Fruit fly (Drosophila melanogaster) whole organism, embryonic: ENCODE measurements around the gene corn.

Experiments used
- Bgb ChIP-seq: fragments of 200-800 bp; sonication (Bioruptor generic); IDR thresholded peaks from 2 replicates; pipeline ENCODE4 v1.3.6; 2022; ENCODE audit warnings: missing biosample characterization, missing genetic modification characterization; ENCODE audit not compliant: partially characterized antibody
- CG10147 ChIP-seq: fragments of 200-800 bp; sonication (Bioruptor generic); optimal IDR thresholded peaks from 2 replicates; lab custom pipeline; 2019; ENCODE audit warnings: missing biosample characterization, mild to moderate bottlenecking, missing genetic modification characterization, moderate library complexity
- CG10543 ChIP-seq: fragments of 200-800 bp; sonication (Bioruptor generic); optimal IDR thresholded peaks from 3 replicates; lab custom pipeline; 2017; ENCODE audit warnings: missing biosample characterization, mild to moderate bottlenecking, missing genetic modification characterization, moderate library complexity
- CG12659 ChIP-seq: fragments of 200-800 bp; sonication (Bioruptor generic); optimal IDR thresholded peaks from 3 replicates; lab custom pipeline; 2017; ENCODE audit warnings: mild to moderate bottlenecking, missing biosample characterization, missing genetic modification reagents, missing genetic modification characterization
- CG1602 ChIP-seq: fragments of 200-800 bp; sonication (Bioruptor generic); optimal IDR thresholded peaks from 3 replicates; lab custom pipeline; 2016; ENCODE audit warnings: missing biosample characterization, missing genetic modification characterization
- CG18011 ChIP-seq: fragments of 200-800 bp; sonication (Bioruptor generic); optimal IDR thresholded peaks from 2 replicates; lab custom pipeline; 2017; ENCODE audit warnings: missing biosample characterization, missing genetic modification characterization, mild to moderate bottlenecking, moderate library complexity, missing genotype
- CG2120 ChIP-seq: fragments of 200-800 bp; sonication (Bioruptor generic); optimal IDR thresholded peaks from 3 replicates; lab custom pipeline; 2016; ENCODE audit warnings: missing biosample characterization, missing genetic modification characterization
- CG30020 ChIP-seq: fragments of 200-800 bp; optimal IDR thresholded peaks from 2 replicates; lab custom pipeline; 2019; ENCODE audit warnings: missing biosample characterization, mild to moderate bottlenecking, missing genetic modification characterization, moderate library complexity
- CG30403 ChIP-seq: fragments of 200-800 bp; sonication (Bioruptor generic); optimal IDR thresholded peaks from 3 replicates; lab custom pipeline; 2016; ENCODE audit warnings: missing biosample characterization, missing genetic modification characterization
- CG4282 ChIP-seq: fragments of 200-800 bp; sonication (Bioruptor generic); optimal IDR thresholded peaks from 2 replicates; lab custom pipeline; 2016; ENCODE audit warnings: missing biosample characterization, missing genetic modification characterization
- CG4328 ChIP-seq: fragments of 200-800 bp; sonication (Bioruptor generic); optimal IDR thresholded peaks from 3 replicates; lab custom pipeline; 2017; ENCODE audit warnings: missing biosample characterization, missing genetic modification reagents, missing genetic modification characterization
- CG4820 ChIP-seq: fragments of 200-800 bp; sonication (Bioruptor generic); optimal IDR thresholded peaks from 3 replicates; lab custom pipeline; 2016; ENCODE audit warnings: missing biosample characterization, missing genetic modification characterization
- CG5245 ChIP-seq: fragments of 200-800 bp; sonication (Bioruptor generic); optimal IDR thresholded peaks from 3 replicates; lab custom pipeline; 2016; ENCODE audit warnings: missing biosample characterization, missing genetic modification characterization
- CG6254 ChIP-seq: fragments of 200-800 bp; sonication (Bioruptor generic); optimal IDR thresholded peaks from 3 replicates; lab custom pipeline; 2017; ENCODE audit warnings: mild to moderate bottlenecking, missing biosample characterization, missing genetic modification reagents, missing genetic modification characterization
- CG6791 ChIP-seq: fragments of 200-800 bp; sonication (Bioruptor generic); IDR thresholded peaks from 3 replicates; pipeline ENCODE4 v1.3.6; 2022; ENCODE audit warnings: missing biosample characterization, missing genetic modification characterization; ENCODE audit not compliant: partially characterized antibody
- CG7271 ChIP-seq: fragments of 200-800 bp; sonication (Bioruptor generic); optimal IDR thresholded peaks from 2 replicates; lab custom pipeline; 2018; ENCODE audit warnings: missing biosample characterization, mild to moderate bottlenecking, missing genetic modification characterization, moderate library complexity
- CG7556 ChIP-seq: fragments of 200-800 bp; sonication (Bioruptor generic); optimal IDR thresholded peaks from 2 replicates; lab custom pipeline; 2017; ENCODE audit warnings: missing biosample characterization, mild to moderate bottlenecking, missing genetic modification characterization
- CG7839 ChIP-seq: fragments of 200-800 bp; sonication (Bioruptor generic); optimal IDR thresholded peaks from 3 replicates; lab custom pipeline; 2018; ENCODE audit warnings: missing biosample characterization, mild to moderate bottlenecking, missing genetic modification characterization, moderate library complexity
- Dfd ChIP-seq, 2 experiments: fragments of >200 bp; optimal IDR thresholded peaks; 2 replicates each; lab custom pipeline; 2017; ENCODE audit warnings: missing biosample characterization in 2 of 2, missing genetic modification characterization in 2 of 2
- Doc3 ChIP-seq: fragments of 200-800 bp; sonication (Bioruptor generic); IDR thresholded peaks from 3 replicates; pipeline ENCODE4 v1.3.6; 2022; ENCODE audit warnings: missing biosample characterization, missing genetic modification characterization; ENCODE audit not compliant: partially characterized antibody
- HHEX ChIP-seq: fragments of 200-800 bp; sonication (Bioruptor generic); optimal IDR thresholded peaks from 3 replicates; lab custom pipeline; 2017; ENCODE audit warnings: missing biosample characterization, mild to moderate bottlenecking, missing genetic modification characterization, missing genetic modification reagents
- Stat92E ChIP-seq, 3 experiments: fragments of >200 bp in 2 of 3; fragments of 200-800 bp in 1 of 3; sonication (Bioruptor generic) in 1 of 3; optimal IDR thresholded peaks; 2 replicates each; lab custom pipeline; 2017 to 2019; ENCODE audit warnings: missing biosample characterization in 3 of 3, missing genetic modification characterization in 3 of 3, mild to moderate bottlenecking in 1 of 3, moderate library complexity in 1 of 3
- Xbp1 ChIP-seq: fragments of 200-800 bp; sonication (Bioruptor generic); optimal IDR thresholded peaks from 3 replicates; lab custom pipeline; 2016; ENCODE audit warnings: missing biosample characterization, mild to moderate bottlenecking, missing genetic modification characterization
- bab2 ChIP-seq: fragments of 200-800 bp; sonication (Bioruptor generic); optimal IDR thresholded peaks from 2 replicates; lab custom pipeline; 2016; ENCODE audit warnings: missing biosample characterization, missing genetic modification characterization
- br ChIP-seq: fragments of >200 bp; optimal IDR thresholded peaks from 2 replicates; lab custom pipeline; 2017
- cad ChIP-seq: fragments of >200 bp; optimal IDR thresholded peaks from 2 replicates; lab custom pipeline; 2017; ENCODE audit warnings: missing biosample characterization, missing genetic modification characterization
- chinmo ChIP-seq: fragments of 200-800 bp; sonication (Bioruptor generic); IDR thresholded peaks from 4 replicates; pipeline ENCODE4 v1.3.6; 2022; ENCODE audit warnings: missing biosample characterization, missing genetic modification characterization; ENCODE audit not compliant: partially characterized antibody
- gt ChIP-seq: fragments of 200-800 bp; sonication (Bioruptor generic); IDR thresholded peaks from 2 replicates; pipeline ENCODE4 v1.3.6; 2022; ENCODE audit warnings: missing biosample characterization, missing genetic modification characterization
- her ChIP-seq: fragments of 200-800 bp; sonication (Bioruptor generic); optimal IDR thresholded peaks from 2 replicates; lab custom pipeline; 2016; ENCODE audit warnings: missing biosample characterization, missing genetic modification characterization
- hth ChIP-seq: fragments of >200 bp; optimal IDR thresholded peaks from 2 replicates; lab custom pipeline; 2017; ENCODE audit warnings: inconsistent platforms
- ind ChIP-seq: fragments of 200-800 bp; sonication (Bioruptor generic); optimal IDR thresholded peaks from 3 replicates; lab custom pipeline; 2016; ENCODE audit warnings: missing biosample characterization, missing genetic modification characterization
- klu ChIP-seq: fragments of 200-800 bp; sonication (Bioruptor generic); IDR thresholded peaks from 2 replicates; pipeline ENCODE4 v1.3.6; 2022; ENCODE audit warnings: missing biosample characterization, missing genetic modification characterization
- lmd ChIP-seq: fragments of 200-800 bp; sonication (Bioruptor generic); IDR thresholded peaks from 2 replicates; pipeline ENCODE4 v1.3.6; 2022; ENCODE audit warnings: missing biosample characterization, missing genetic modification characterization
- lola ChIP-seq, 3 experiments: fragments of >200 bp in 2 of 3; fragments of 200-800 bp in 1 of 3; sonication (Bioruptor generic) in 1 of 3; optimal IDR thresholded peaks; 2 replicates each; lab custom pipeline; 2017 to 2019; ENCODE audit warnings: missing biosample characterization in 3 of 3, missing genetic modification characterization in 3 of 3, mild to moderate bottlenecking in 1 of 3, moderate library complexity in 1 of 3
- nerfin-1 ChIP-seq: fragments of 200-800 bp; sonication (Bioruptor generic); optimal IDR thresholded peaks from 3 replicates; lab custom pipeline; 2019; ENCODE audit warnings: missing biosample characterization, mild to moderate bottlenecking, missing genetic modification characterization, moderate library complexity
- oc ChIP-seq: fragments of 200-800 bp; sonication (Bioruptor generic); optimal IDR thresholded peaks from 2 replicates; lab custom pipeline; 2018; ENCODE audit warnings: missing biosample characterization, mild to moderate bottlenecking, missing genetic modification characterization, moderate library complexity
- pho ChIP-seq: fragments of 200-800 bp; sonication (Bioruptor generic); optimal IDR thresholded peaks from 2 replicates; lab custom pipeline; 2016; ENCODE audit warnings: missing biosample characterization, missing genetic modification characterization
- pita ChIP-seq: fragments of 200-800 bp; sonication (Bioruptor generic); optimal IDR thresholded peaks from 2 replicates; lab custom pipeline; 2017; ENCODE audit warnings: missing biosample characterization, mild to moderate bottlenecking, missing genetic modification characterization
- ranshi ChIP-seq: fragments of 200-800 bp; sonication (Bioruptor generic); IDR thresholded peaks from 2 replicates; pipeline ENCODE4 v1.3.6; 2022; ENCODE audit warnings: missing biosample characterization, missing genetic modification characterization
- sd ChIP-seq: fragments of 200-800 bp; sonication (Bioruptor generic); optimal IDR thresholded peaks from 3 replicates; lab custom pipeline; 2018; ENCODE audit warnings: missing biosample characterization, mild to moderate bottlenecking, missing genetic modification characterization, moderate library complexity
- sima ChIP-seq: fragments of 200-800 bp; sonication (Bioruptor generic); optimal IDR thresholded peaks from 2 replicates; lab custom pipeline; 2016; ENCODE audit warnings: missing biosample characterization, missing genetic modification characterization
- slou ChIP-seq: fragments of 200-800 bp; sonication (Bioruptor generic); optimal IDR thresholded peaks from 3 replicates; lab custom pipeline; 2016; ENCODE audit warnings: missing biosample characterization, missing genetic modification characterization
- sug ChIP-seq: fragments of 200-800 bp; optimal IDR thresholded peaks from 2 replicates; lab custom pipeline; 2019; ENCODE audit warnings: missing biosample characterization, mild to moderate bottlenecking, missing genetic modification characterization, moderate library complexity
- tll ChIP-seq, 2 experiments: fragments of 200-800 bp in 1 of 2; fragments of >200 bp in 1 of 2; sonication (Bioruptor generic) in 1 of 2; optimal IDR thresholded peaks; 2 replicates each; lab custom pipeline; 2017 to 2019; ENCODE audit warnings: missing biosample characterization in 2 of 2, missing genetic modification characterization in 2 of 2, mild to moderate bottlenecking in 1 of 2, moderate library complexity in 1 of 2
- trem ChIP-seq: fragments of 200-800 bp; optimal IDR thresholded peaks from 3 replicates; lab custom pipeline; 2019; ENCODE audit warnings: missing biosample characterization, mild to moderate bottlenecking, missing genetic modification characterization, moderate library complexity
- wor ChIP-seq: fragments of 200-800 bp; sonication (Bioruptor generic); IDR thresholded peaks from 2 replicates; pipeline ENCODE4 v1.3.6; 2022; ENCODE audit warnings: missing biosample characterization, missing genetic modification characterization
- zen ChIP-seq: fragments of 200-800 bp; sonication (Bioruptor generic); optimal IDR thresholded peaks from 3 replicates; lab custom pipeline; 2018; ENCODE audit warnings: missing biosample characterization, mild to moderate bottlenecking, missing genetic modification characterization, moderate library complexity

Gene corn

dm6 chr3L:7133699-7134655 is 22.9 kb downstream of the corn start, which contains the start of gene melt (continued):
- TF ChIP-seq CG5245 (GFP tag; lab: Kevin White, UChicago) (peak; percentile 80), pita (peak; percentile 14), CG12659 (GFP tag; lab: Kevin White, UChicago) (peak; percentile 92), pho (GFP tag; lab: Kevin White, UChicago) (peak; percentile 93), Doc3 (GFP tag; lab: Robert Waterston, UW) (no peak), hth (lab: Kevin White, UChicago) (no peak), sd (tag; lab: Kevin White, UChicago) (peak; percentile 74), oc (peak; percentile 29), slou (GFP tag; lab: Kevin White, UChicago) (peak; percentile 78), CG6254 (GFP tag; lab: Kevin White, UChicago) (peak; percentile 59), Bgb (GFP tag; lab: Robert Waterston, UW) (peak; percentile 73), nerfin-1 (peak; percentile 83), trem (tag; lab: Kevin White, UChicago) (peak; percentile 72), klu (GFP tag; lab: Robert Waterston, UW) (peak; percentile 63; the same call in 1 of the 2 replicates), br (no peak), CG4820 (GFP tag; lab: Kevin White, UChicago) (peak; percentile 85), gt (GFP tag; lab: Robert Waterston, UW) (0 out of 2 replicates have a peak, but pooled peaks have one; percentile 47), CG4282 (peak; percentile 62), ind (GFP tag; lab: Kevin White, UChicago) (peak; percentile 89), CG10543 (GFP tag; lab: Kevin White, UChicago) (peak; percentile 78), CG4328 (GFP tag; lab: Kevin White, UChicago) (peak; percentile 68), CG6791 (GFP tag; lab: Robert Waterston, UW) (no peak; the same call in 2 of the 3 replicates), sima (peak; percentile 71), CG7556 (GFP tag; lab: Kevin White, UChicago) (peak; percentile 94), lmd (peak; percentile 84), zen (tag; lab: Kevin White, UChicago) (peak; percentile 82), CG7271 (peak; percentile 75), cad (GFP tag; lab: Kevin White, UChicago) (no peak), ranshi (peak; percentile 50; the same call in 1 of the 2 replicates), HHEX (GFP tag; lab: Kevin White, UChicago) (peak; percentile 85), her (GFP tag; lab: Kevin White, UChicago) (peak; percentile 67), CG10147 (peak; percentile 87), CG1602 (peak; percentile 89), CG30403 (GFP tag; lab: Kevin White, UChicago) (peak; percentile 94), Dfd (GFP tag; optimal IDR thresholded peaks at IDR 0.05; lab: Kevin White, UChicago) (no peak), CG18011 (GFP tag; lab: Kevin White, UChicago) (peak; percentile 66), wor (GFP tag; lab: Robert Waterston, UW) (peak; percentile 62; the same call in 1 of the 2 replicates), lola (GFP tag; optimal IDR thresholded peaks at IDR 0.05; lab: Kevin White, UChicago) (peak in 1 of 3 experiments; percentile 90), CG30020 (peak; percentile 49), CG2120 (GFP tag; lab: Kevin White, UChicago) (peak; percentile 93), Stat92E (GFP tag; optimal IDR thresholded peaks at IDR 0.05; lab: Kevin White, UChicago) (peak in 1 of 3 experiments; percentile 38), tll (GFP tag; optimal IDR thresholded peaks at IDR 0.05; lab: Kevin White, UChicago) (peak; percentile 29 to 47), CG7839 (tag; lab: Kevin White, UChicago) (peak; percentile 92), Xbp1 (GFP tag; lab: Kevin White, UChicago) (peak; percentile 88), sug (tag; lab: Kevin White, UChicago) (peak; percentile 82), chinmo (GFP tag; lab: Robert Waterston, UW) (peak; percentile 94; the same call in 3 of the 4 replicates), bab2 (GFP tag; lab: Kevin White, UChicago) (peak; percentile 87)
